Worm (Caenorhabditis elegans): ENCODE data around the gene ZK370.6.

Gene ZK370.6

ce11 chrIII:8741276-8741860 lies 2.3 kb downstream of the ZK370.6 start, which contains the start of gene pdhk-2 (continued):
- TF ChIP-seq F22D6.2 (tag; optimal IDR thresholded peaks at IDR 0.05) (peak; percentile 56), lin-54 (GFP tag; optimal IDR thresholded peaks at IDR 0.05) (peak; percentile 99), mxl-1 (tag; optimal IDR thresholded peaks at IDR 0.05) (no peak), attf-5 (GFP tag; optimal IDR thresholded peaks at IDR 0.05) (peak; percentile 89), tlf-1 (GFP tag; optimal IDR thresholded peaks at IDR 0.05) (peak; percentile 88), nfyb-1 (GFP tag; IDR thresholded peaks at IDR 0.05) (peak; percentile 82), bed-1 (GFP tag; IDR thresholded peaks at IDR 0.05) (0 out of 2 replicates have a peak, but pooled peaks have one; percentile 21), F39B2.1 (GFP tag; IDR thresholded peaks at IDR 0.05) (no peak), Y95B8A.8 (GFP tag; IDR thresholded peaks at IDR 0.05) (0 out of 2 replicates have a peak, but pooled peaks have one; percentile 67), dpl-1 (GFP tag; optimal IDR thresholded peaks at IDR 0.05) (peak; percentile 96), hmg-1.2 (GFP tag; IDR thresholded peaks at IDR 0.05) (peak; percentile 68), unc-130 (GFP tag; optimal IDR thresholded peaks at IDR 0.05) (peak; percentile 64), C17E4.6 (GFP tag; IDR thresholded peaks at IDR 0.05) (peak; percentile 67; the same call in 1 of the 2 replicates), nhr-120 (GFP tag; IDR thresholded peaks at IDR 0.05) (no peak), lsy-27 (tag; optimal IDR thresholded peaks at IDR 0.05; ENCODE audit: borderline replicate concordance, insufficient read depth) (no peak), Y53F4B.3 (GFP tag; IDR thresholded peaks at IDR 0.05) (0 out of 2 replicates have a peak, but pooled peaks have one; percentile 24), ceh-40 (GFP tag; IDR thresholded peaks at IDR 0.05) (no peak), F49E8.2 (tag; optimal IDR thresholded peaks at IDR 0.05; ENCODE audit: insufficient read depth) (peak; percentile 70), athp-1 (tag; optimal IDR thresholded peaks at IDR 0.05) (peak; percentile 71), D2030.7 (GFP tag; IDR thresholded peaks at IDR 0.05) (peak; percentile 74), somi-1 (GFP tag; optimal IDR thresholded peaks at IDR 0.05) (peak; percentile 82), F23B12.7 (tag; optimal IDR thresholded peaks at IDR 0.05; ENCODE audit: insufficient read depth) (peak; percentile 82), aptf-3 (GFP tag; IDR thresholded peaks at IDR 0.05) (no peak), mes-4 (tag; optimal IDR thresholded peaks at IDR 0.05) (peak; percentile 15), nhr-27 (tag; optimal IDR thresholded peaks at IDR 0.05) (no peak), madf-8 (GFP tag; conservative IDR thresholded peaks at IDR 0.05) (peak; percentile 73), B0035.1 (tag; optimal IDR thresholded peaks at IDR 0.05) (peak; percentile 50), nhr-80 (tag; optimal IDR thresholded peaks at IDR 0.05) (peak; percentile 79), F57A8.1 (GFP tag; optimal IDR thresholded peaks at IDR 0.05) (no peak), K11D2.4 (GFP tag; IDR thresholded peaks at IDR 0.05) (no peak; the same call in none of the 2 replicates), Y79H2A.3 (GFP tag; conservative IDR thresholded peaks at IDR 0.05) (0 out of 2 replicates have a peak, but pooled peaks have one; percentile 45), tbp1 (GFP tag; optimal IDR thresholded peaks at IDR 0.05) (peak; percentile 74), mel-28 (tag; optimal IDR thresholded peaks at IDR 0.05; ENCODE audit: borderline replicate concordance) (no peak), zim-3 (tag; optimal IDR thresholded peaks at IDR 0.05) (no peak), efl-1 (GFP tag; optimal IDR thresholded peaks at IDR 0.05) (peak; percentile 92), lsl-1 (GFP tag; optimal IDR thresholded peaks at IDR 0.05) (peak; percentile 77), let-526 (GFP tag; IDR thresholded peaks at IDR 0.05) (no peak), lir-1 (GFP tag; conservative IDR thresholded peaks at IDR 0.05) (peak; percentile 74), cebp-1 (GFP tag; IDR thresholded peaks at IDR 0.05) (peak; percentile 72; the same call in 1 of the 2 replicates), cebp-1 (tag; optimal IDR thresholded peaks at IDR 0.05) (peak; percentile 91), mcd-1 (GFP tag; IDR thresholded peaks at IDR 0.05) (peak; percentile 93), akir-1 (GFP tag; optimal IDR thresholded peaks at IDR 0.05) (no peak), F57C9.4 (tag; optimal IDR thresholded peaks at IDR 0.05) (no peak), snpc-1.3 (tag; optimal IDR thresholded peaks at IDR 0.05; ENCODE audit: insufficient read depth) (peak; percentile 32), K12H6.12 (tag; optimal IDR thresholded peaks at IDR 0.05) (peak; percentile 70), ceh-100 (GFP tag; IDR thresholded peaks at IDR 0.05) (peak; percentile 64), hmg-20 (GFP tag; IDR thresholded peaks at IDR 0.05) (peak; percentile 75; the same call in 1 of the 2 replicates)

Measured in whole organism, young adult.